Worm (Caenorhabditis elegans): Measurements from ENCODE around the gene F32D8.11.

Gene F32D8.11

DNA sequence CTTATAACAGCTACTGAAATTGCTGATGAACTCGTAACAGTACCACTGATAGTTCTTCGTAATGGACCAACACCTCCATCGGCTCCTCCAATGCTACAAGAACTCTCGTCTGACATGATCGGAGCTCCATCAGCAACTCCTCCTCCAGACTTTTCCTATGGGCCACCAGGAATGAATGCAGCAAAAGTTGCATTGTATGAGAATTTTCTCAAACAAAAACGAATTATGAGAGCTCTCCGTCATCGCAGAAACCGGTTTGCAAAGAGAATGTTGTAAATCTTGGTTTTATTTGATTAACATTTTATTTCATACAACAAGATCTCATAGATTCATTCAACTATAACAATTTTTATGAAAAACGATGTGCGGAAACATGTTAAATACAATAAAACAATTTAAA lies 1.4 kb downstream of the F32D8.11 start (continued):
- TF ChIP-seq hlh-30 (tag; optimal IDR thresholded peaks at IDR 0.05; ENCODE audit: insufficient read depth), result no peak
- TF ChIP-seq attf-4 (tag; optimal IDR thresholded peaks at IDR 0.05), result no peak
- peak; percentile 61 for TF ChIP-seq gei-8 (GFP tag; optimal IDR thresholded peaks at IDR 0.05)
- TF ChIP-seq aha-1 (tag), result no peak
- peak; percentile 36; the same call in 1 of the 2 replicates for TF ChIP-seq lin-38 (GFP tag; IDR thresholded peaks at IDR 0.05)
- no peak for TF ChIP-seq ZK337.2 (GFP tag; IDR thresholded peaks at IDR 0.05)
- no peak for TF ChIP-seq hlh-11 (tag; optimal IDR thresholded peaks at IDR 0.05)
- TF ChIP-seq mes-2 (tag; optimal IDR thresholded peaks at IDR 0.05; ENCODE audit: poor library complexity, severe bottlenecking), result peak; percentile 42
- TF ChIP-seq pha-4 (GFP tag; IDR thresholded peaks at IDR 0.05), result no peak
- no peak for TF ChIP-seq pha-4 (tag; optimal IDR thresholded peaks at IDR 0.05)
- no peak for TF ChIP-seq tra-1 (GFP tag; IDR thresholded peaks at IDR 0.05)
- TF ChIP-seq D1046.2 (GFP tag; IDR thresholded peaks at IDR 0.05), result 0 out of 2 replicates have a peak, but pooled peaks have one; percentile 21
- no peak for TF ChIP-seq rbr-2 (tag; optimal IDR thresholded peaks at IDR 0.05)
- no peak for TF ChIP-seq zfp-2 (tag; optimal IDR thresholded peaks at IDR 0.05)
- TF ChIP-seq aly-2 (tag; optimal IDR thresholded peaks at IDR 0.05), result no peak
- TF ChIP-seq dpl-1 (GFP tag; optimal IDR thresholded peaks at IDR 0.05), result no peak
- TF ChIP-seq set-16 (GFP tag; IDR thresholded peaks at IDR 0.05), result no peak
- no peak for TF ChIP-seq pqm-1 (tag; optimal IDR thresholded peaks at IDR 0.05)
- no peak for TF ChIP-seq skn-1 (tag; optimal IDR thresholded peaks at IDR 0.05)
- TF ChIP-seq mep-1 (tag; optimal IDR thresholded peaks at IDR 0.05), result no peak
- TF ChIP-seq nhr-48 (tag; optimal IDR thresholded peaks at IDR 0.05), result no peak
- TF ChIP-seq lir-3 (tag; optimal IDR thresholded peaks at IDR 0.05), result no peak
- peak; percentile 31 for TF ChIP-seq T20F7.1 (GFP tag; optimal IDR thresholded peaks at IDR 0.05)
- no peak for TF ChIP-seq nhr-237 (tag; optimal IDR thresholded peaks at IDR 0.05)
- TF ChIP-seq lsy-2 (tag; optimal IDR thresholded peaks at IDR 0.05), result peak in 1 of 2 experiments; percentile 18
- TF ChIP-seq ceh-32 (tag; optimal IDR thresholded peaks at IDR 0.05; ENCODE audit: poor library complexity), result no peak
- peak in 1 of 2 experiments; percentile 68; a peak in 1 of 4 replicates for TF ChIP-seq madf-5 (GFP tag; IDR thresholded peaks at IDR 0.05)
- no peak for TF ChIP-seq F10B5.3 (tag; optimal IDR thresholded peaks at IDR 0.05)
- TF ChIP-seq egl-43 (GFP tag; IDR thresholded peaks at IDR 0.05), result peak; percentile 74; the same call in 1 of the 2 replicates
- no peak for TF ChIP-seq F26F4.8 (GFP tag; conservative IDR thresholded peaks at IDR 0.05)
- TF ChIP-seq nhr-111 (GFP tag; optimal IDR thresholded peaks at IDR 0.05), result no peak
- TF ChIP-seq R02D3.7 (tag; optimal IDR thresholded peaks at IDR 0.05), result no peak
- TF ChIP-seq lin-1 (GFP tag; IDR thresholded peaks at IDR 0.05), result no peak
- 0 out of 2 replicates have a peak, but pooled peaks have one; percentile 11 for TF ChIP-seq lin-29 (GFP tag; IDR thresholded peaks at IDR 0.05)
- TF ChIP-seq Y75B8A.6 (GFP tag; IDR thresholded peaks at IDR 0.05), result peak; percentile 61; the same call in 1 of the 2 replicates
- TF ChIP-seq nhr-102 (tag; optimal IDR thresholded peaks at IDR 0.05), result peak; percentile 66
- TF ChIP-seq ctbp-1 (GFP tag; IDR thresholded peaks at IDR 0.05), result no peak
- TF ChIP-seq fkh-10 (GFP tag; optimal IDR thresholded peaks at IDR 0.05), result no peak
- TF ChIP-seq tag-97 (GFP tag; IDR thresholded peaks at IDR 0.05), result no peak
- TF ChIP-seq vab-7 (GFP tag; IDR thresholded peaks at IDR 0.05), result no peak
- no peak for TF ChIP-seq unc-62 (GFP tag; optimal IDR thresholded peaks at IDR 0.05 in 1 of 2)
- TF ChIP-seq unc-62 (tag; optimal IDR thresholded peaks at IDR 0.05), result no peak
- TF ChIP-seq ceh-44 (GFP tag; IDR thresholded peaks at IDR 0.05), result no peak
- no peak for TF ChIP-seq mdl-1 (tag; optimal IDR thresholded peaks at IDR 0.05)
- TF ChIP-seq lin-13 (GFP tag; optimal IDR thresholded peaks at IDR 0.05), result no peak
- no peak for TF ChIP-seq nhr-77 (tag; optimal IDR thresholded peaks at IDR 0.05)
- peak; percentile 54 for TF ChIP-seq dve-1 (tag; optimal IDR thresholded peaks at IDR 0.05; ENCODE audit: insufficient read depth)
- no peak for TF ChIP-seq nhr-11 (tag; optimal IDR thresholded peaks at IDR 0.05)
- TF ChIP-seq Y5F2A.4 (GFP tag; optimal IDR thresholded peaks at IDR 0.05), result no peak
- TF ChIP-seq nhr-41 (GFP tag; IDR thresholded peaks at IDR 0.05), result no peak
- TF ChIP-seq nhr-25 (tag; optimal IDR thresholded peaks at IDR 0.05; ENCODE audit: borderline replicate concordance, insufficient read depth), result no peak
- TF ChIP-seq nhr-6 (tag; optimal IDR thresholded peaks at IDR 0.05), result no peak
